Fruit fly (Drosophila melanogaster) whole organism, embryonic: ENCODE measurements around the gene BTBD9.

Experiments
- Adf1 ChIP-seq: fragments of 200-800 bp; sonication (Bioruptor generic); IDR thresholded peaks from 2 replicates; pipeline ENCODE4 v1.3.6; 2022; ENCODE audit warnings: missing biosample characterization, missing genetic modification characterization
- BEAF-32 ChIP-seq: fragments of 200-800 bp; sonication (Bioruptor generic); optimal IDR thresholded peaks from 3 replicates; lab custom pipeline; 2017; ENCODE audit warnings: missing biosample characterization, missing genetic modification characterization, mild to moderate bottlenecking, moderate library complexity, missing genetic modification reagents
- Blimp-1 ChIP-seq: fragments of 200-800 bp; sonication (Bioruptor generic); optimal IDR thresholded peaks from 3 replicates; lab custom pipeline; 2018; ENCODE audit warnings: missing biosample characterization, missing genetic modification characterization, mild to moderate bottlenecking, moderate library complexity, missing genetic modification reagents
- CG11456 ChIP-seq: fragments of 200-800 bp; sonication (Bioruptor generic); IDR thresholded peaks from 3 replicates; pipeline ENCODE4 v1.3.6; 2022; ENCODE audit warnings: missing biosample characterization, missing genetic modification characterization
- CG12071 ChIP-seq: fragments of 200-800 bp; sonication (Bioruptor generic); optimal IDR thresholded peaks from 3 replicates; lab custom pipeline; 2018; ENCODE audit warnings: missing biosample characterization, mild to moderate bottlenecking, missing genetic modification characterization
- CG12104 ChIP-seq: fragments of 200-800 bp; sonication (Bioruptor generic); optimal IDR thresholded peaks from 3 replicates; lab custom pipeline; 2016; ENCODE audit warnings: missing biosample characterization, missing genetic modification characterization
- CG15479 ChIP-seq: fragments of 200-800 bp; sonication (Bioruptor generic); optimal IDR thresholded peaks from 3 replicates; lab custom pipeline; 2019; ENCODE audit warnings: missing biosample characterization, mild to moderate bottlenecking, missing genetic modification characterization, moderate library complexity
- CG17186 ChIP-seq: fragments of 200-800 bp; sonication (Bioruptor generic); optimal IDR thresholded peaks from 3 replicates; lab custom pipeline; 2017; ENCODE audit warnings: missing biosample characterization, missing genetic modification reagents, missing genetic modification characterization
- CG1792 ChIP-seq: fragments of 200-800 bp; sonication (Bioruptor generic); optimal IDR thresholded peaks from 2 replicates; lab custom pipeline; 2016; ENCODE audit warnings: missing biosample characterization, missing genetic modification characterization
- CG2116 ChIP-seq: fragments of 200-800 bp; sonication (Bioruptor generic); optimal IDR thresholded peaks from 3 replicates; lab custom pipeline; 2018; ENCODE audit warnings: missing biosample characterization, mild to moderate bottlenecking, missing genetic modification characterization
- CG34224 ChIP-seq: fragments of 200-800 bp; sonication (Bioruptor generic); IDR thresholded peaks from 3 replicates; pipeline ENCODE4 v1.3.6; 2022; ENCODE audit warnings: missing biosample characterization, missing genetic modification characterization; ENCODE audit not compliant: partially characterized antibody
- CG4707 ChIP-seq: fragments of 200-800 bp; sonication (Bioruptor generic); optimal IDR thresholded peaks from 2 replicates; lab custom pipeline; 2018; ENCODE audit warnings: missing biosample characterization, mild to moderate bottlenecking, missing genetic modification characterization, moderate library complexity
- CG5180 ChIP-seq: fragments of 200-800 bp; sonication (Bioruptor generic); optimal IDR thresholded peaks from 3 replicates; lab custom pipeline; 2017; ENCODE audit warnings: missing biosample characterization, missing genetic modification characterization, mild to moderate bottlenecking, moderate library complexity, missing genetic modification reagents
- CG7928 ChIP-seq: fragments of 200-800 bp; sonication (Bioruptor generic); optimal IDR thresholded peaks from 2 replicates; lab custom pipeline; 2017; ENCODE audit warnings: missing biosample characterization, mild to moderate bottlenecking, missing genetic modification characterization
- CG7963 ChIP-seq: fragments of 200-800 bp; sonication (Bioruptor generic); IDR thresholded peaks from 3 replicates; pipeline ENCODE4 v1.3.6; 2022; ENCODE audit warnings: missing biosample characterization, missing genetic modification characterization; ENCODE audit not compliant: partially characterized antibody
- CG8290 ChIP-seq, 3 experiments: fragments of 200-800 bp; sonication (Bioruptor generic); optimal IDR thresholded peaks; 2 replicates each; lab custom pipeline; 2016 to 2019; ENCODE audit warnings: missing biosample characterization in 3 of 3, missing genetic modification characterization in 3 of 3, mild to moderate bottlenecking in 2 of 3, moderate library complexity in 1 of 3
- CG8388 ChIP-seq: fragments of 200-800 bp; sonication (Bioruptor generic); optimal IDR thresholded peaks from 2 replicates; lab custom pipeline; 2019; ENCODE audit warnings: missing biosample characterization, mild to moderate bottlenecking, missing genetic modification characterization, moderate library complexity
- Doc3 ChIP-seq: fragments of 200-800 bp; sonication (Bioruptor generic); IDR thresholded peaks from 3 replicates; pipeline ENCODE4 v1.3.6; 2022; ENCODE audit warnings: missing biosample characterization, missing genetic modification characterization; ENCODE audit not compliant: partially characterized antibody
- Drgx ChIP-seq: fragments of 200-800 bp; sonication (Bioruptor generic); IDR thresholded peaks from 2 replicates; pipeline ENCODE4 v1.3.6; 2022; ENCODE audit warnings: missing biosample characterization, missing genetic modification characterization
- ERR ChIP-seq: fragments of 200-800 bp; sonication (Bioruptor generic); optimal IDR thresholded peaks from 2 replicates; lab custom pipeline; 2016; ENCODE audit warnings: missing biosample characterization, missing genetic modification characterization
- Lhr ChIP-seq: fragments of 200-800 bp; sonication (Bioruptor generic); optimal IDR thresholded peaks from 3 replicates; lab custom pipeline; 2017; ENCODE audit warnings: mild to moderate bottlenecking, missing biosample characterization, missing genetic modification reagents, missing genetic modification characterization
- Mrtf ChIP-seq: fragments of 200-800 bp; sonication (Bioruptor generic); IDR thresholded peaks from 3 replicates; pipeline ENCODE4 v1.3.6; 2022; ENCODE audit warnings: missing biosample characterization, missing genetic modification characterization
- Ptx1 ChIP-seq: fragments of 200-800 bp; sonication (Bioruptor generic); IDR thresholded peaks from 2 replicates; pipeline ENCODE4 v1.3.6; 2022; ENCODE audit warnings: missing biosample characterization, missing genetic modification characterization
- Sry-β ChIP-seq: fragments of 200-800 bp; sonication (Bioruptor generic); optimal IDR thresholded peaks from 2 replicates; lab custom pipeline; 2018; ENCODE audit warnings: missing biosample characterization, mild to moderate bottlenecking, missing genetic modification characterization, moderate library complexity
- ap ChIP-seq: fragments of 200-800 bp; sonication (Bioruptor generic); IDR thresholded peaks from 2 replicates; pipeline ENCODE4 v1.3.6; 2022; ENCODE audit warnings: missing biosample characterization, missing genetic modification characterization
- ato ChIP-seq: fragments of 200-800 bp; sonication (Bioruptor generic); IDR thresholded peaks from 2 replicates; pipeline ENCODE4 v1.3.6; 2022; ENCODE audit warnings: missing biosample characterization, missing genetic modification characterization; ENCODE audit not compliant: partially characterized antibody
- az2 ChIP-seq: fragments of 200-800 bp; sonication (Bioruptor generic); optimal IDR thresholded peaks from 3 replicates; lab custom pipeline; 2016; ENCODE audit warnings: missing biosample characterization, missing genetic modification characterization
- dimm ChIP-seq: fragments of 200-800 bp; sonication (Bioruptor generic); IDR thresholded peaks from 2 replicates; pipeline ENCODE4 v1.3.6; 2022; ENCODE audit warnings: missing biosample characterization, missing genetic modification characterization
- ems ChIP-seq: fragments of 200-800 bp; sonication (Bioruptor generic); optimal IDR thresholded peaks from 3 replicates; lab custom pipeline; 2016; ENCODE audit warnings: missing biosample characterization, missing genetic modification characterization
- fd96Cb ChIP-seq: fragments of 200-800 bp; sonication (Bioruptor generic); optimal IDR thresholded peaks from 2 replicates; lab custom pipeline; 2018; ENCODE audit warnings: missing biosample characterization, mild to moderate bottlenecking, missing genetic modification characterization, moderate library complexity
- gcm ChIP-seq: fragments of 200-800 bp; sonication (Bioruptor generic); optimal IDR thresholded peaks from 2 replicates; lab custom pipeline; 2019; ENCODE audit warnings: missing biosample characterization, mild to moderate bottlenecking, missing genetic modification characterization, moderate library complexity
- gem ChIP-seq: fragments of 200-800 bp; sonication (Bioruptor generic); optimal IDR thresholded peaks from 2 replicates; lab custom pipeline; 2019; ENCODE audit warnings: missing biosample characterization, mild to moderate bottlenecking, missing genetic modification characterization, moderate library complexity
- gt ChIP-seq: fragments of 200-800 bp; sonication (Bioruptor generic); IDR thresholded peaks from 2 replicates; pipeline ENCODE4 v1.3.6; 2022; ENCODE audit warnings: missing biosample characterization, missing genetic modification characterization
- kni ChIP-seq: fragments of 200-800 bp; sonication (Bioruptor generic); optimal IDR thresholded peaks from 3 replicates; lab custom pipeline; 2017; ENCODE audit warnings: mild to moderate bottlenecking, missing biosample characterization, missing genetic modification reagents, missing genetic modification characterization
- lab ChIP-seq: fragments of 200-800 bp; sonication (Bioruptor generic); optimal IDR thresholded peaks from 3 replicates; lab custom pipeline; 2017; ENCODE audit warnings: missing biosample characterization, missing genetic modification characterization, mild to moderate bottlenecking, moderate library complexity, missing genetic modification reagents
- pfk ChIP-seq: fragments of 200-800 bp; sonication (Bioruptor generic); optimal IDR thresholded peaks from 2 replicates; lab custom pipeline; 2018; ENCODE audit warnings: missing biosample characterization, mild to moderate bottlenecking, missing genetic modification characterization, moderate library complexity
- prd ChIP-seq, 3 experiments: fragments of >200 bp in 2 of 3; fragments of 200-800 bp in 1 of 3; sonication (Bioruptor generic) in 1 of 3; optimal IDR thresholded peaks in 2 of 3; IDR thresholded peaks in 1 of 3; 2 replicates in 2 of 3; 3 replicates in 1 of 3; pipeline versions ENCODE4 v1.3.6 to Lab custom; 2017 to 2022; ENCODE audit warnings: missing biosample characterization in 1 of 3, missing genetic modification characterization in 1 of 3
- psq ChIP-seq: fragments of 200-800 bp; sonication (Bioruptor generic); optimal IDR thresholded peaks from 2 replicates; lab custom pipeline; 2017; ENCODE audit warnings: missing biosample characterization, missing genetic modification characterization
- pzg ChIP-seq: fragments of 200-800 bp; sonication (Bioruptor generic); optimal IDR thresholded peaks from 3 replicates; lab custom pipeline; 2018; ENCODE audit warnings: missing biosample characterization, mild to moderate bottlenecking, missing genetic modification characterization, moderate library complexity
- repo ChIP-seq: fragments of 200-800 bp; sonication (Bioruptor generic); optimal IDR thresholded peaks from 2 replicates; lab custom pipeline; 2016; ENCODE audit warnings: missing biosample characterization, missing genetic modification characterization
- row ChIP-seq: fragments of 200-800 bp; sonication (Bioruptor generic); IDR thresholded peaks from 3 replicates; pipeline ENCODE4 v1.3.6; 2022; ENCODE audit warnings: missing biosample characterization, missing genetic modification characterization
- slou ChIP-seq: fragments of 200-800 bp; sonication (Bioruptor generic); optimal IDR thresholded peaks from 3 replicates; lab custom pipeline; 2016; ENCODE audit warnings: missing biosample characterization, missing genetic modification characterization
- sna ChIP-seq: fragments of 200-800 bp; sonication (Bioruptor generic); IDR thresholded peaks from 2 replicates; pipeline ENCODE4 v1.3.6; 2022; ENCODE audit warnings: missing biosample characterization, missing genetic modification characterization; ENCODE audit not compliant: partially characterized antibody
- sqz ChIP-seq: fragments of 200-800 bp; sonication (Bioruptor generic); optimal IDR thresholded peaks from 3 replicates; lab custom pipeline; 2018; ENCODE audit warnings: missing biosample characterization, mild to moderate bottlenecking, missing genetic modification characterization
- ssp ChIP-seq: fragments of 200-800 bp; sonication (Bioruptor generic); IDR thresholded peaks from 2 replicates; pipeline ENCODE4 v1.3.6; 2022; ENCODE audit warnings: missing biosample characterization, missing genetic modification characterization
- sug ChIP-seq: fragments of 200-800 bp; optimal IDR thresholded peaks from 2 replicates; lab custom pipeline; 2019; ENCODE audit warnings: missing biosample characterization, mild to moderate bottlenecking, missing genetic modification characterization, moderate library complexity
- wdn ChIP-seq: fragments of 200-800 bp; sonication (Bioruptor generic); IDR thresholded peaks from 2 replicates; pipeline ENCODE4 v1.3.6; 2022; ENCODE audit warnings: missing biosample characterization, missing genetic modification characterization
- zfh1 ChIP-seq: fragments of 200-800 bp; sonication (Bioruptor generic); IDR thresholded peaks from 3 replicates; pipeline ENCODE4 v1.3.6; 2022; ENCODE audit warnings: missing biosample characterization, missing genetic modification characterization

The BTBD9 gene

DNA sequence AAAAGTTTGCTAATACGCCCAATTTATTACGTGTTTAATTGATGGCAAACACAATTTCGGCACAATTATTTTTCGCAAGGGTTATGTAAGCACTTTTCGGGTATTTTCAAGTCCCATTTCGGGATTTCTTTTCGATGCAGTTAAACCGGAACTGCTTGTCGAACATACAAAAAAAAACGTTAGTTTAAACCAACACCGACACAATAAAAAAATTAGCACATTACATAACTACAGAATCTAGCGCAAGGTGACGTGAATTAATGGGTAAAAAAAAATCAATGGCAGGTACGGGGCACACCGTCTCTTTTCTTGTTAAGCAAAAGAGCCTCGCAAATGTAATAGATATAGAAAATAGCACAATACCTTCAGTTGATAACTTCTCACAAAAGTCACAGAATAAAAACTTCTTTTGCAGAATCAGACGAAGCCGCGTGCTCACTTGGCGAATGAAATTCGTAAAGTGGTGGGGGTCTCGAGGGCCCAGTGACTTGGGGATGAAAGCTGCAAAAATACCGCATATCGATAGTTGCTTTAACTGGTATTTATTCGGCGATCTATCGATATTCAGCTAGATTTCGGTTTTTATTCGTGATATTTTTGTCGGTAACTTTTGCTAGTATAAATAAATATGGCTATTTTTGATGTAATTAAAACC is 18.2 kb downstream of the BTBD9 start, which contains the start of the genes Ant2 and sesB (continued):
- TF ChIP-seq CG7963 (GFP tag; lab: Robert Waterston, UW) (no peak), dimm (GFP tag; lab: Robert Waterston, UW) (no peak), slou (no peak), CG1792 (GFP tag; lab: Kevin White, UChicago) (no peak), pzg (peak; percentile 75), sna (GFP tag; lab: Robert Waterston, UW) (peak; percentile 66; the same call in 1 of the 2 replicates), kni (GFP tag; lab: Kevin White, UChicago) (no peak), fd96Cb (tag; lab: Kevin White, UChicago) (no peak), gem (tag; lab: Kevin White, UChicago) (no peak), CG7928 (GFP tag; lab: Kevin White, UChicago) (no peak), zfh1 (GFP tag; lab: Robert Waterston, UW) (no peak), CG15479 (GFP tag; lab: Kevin White, UChicago) (no peak), CG17186 (GFP tag; lab: Kevin White, UChicago) (no peak), Drgx (GFP tag; lab: Robert Waterston, UW) (no peak), CG8290 (GFP tag; optimal IDR thresholded peaks at IDR 0.05; lab: Kevin White, UChicago) (no peak), CG8290 (tag; optimal IDR thresholded peaks at IDR 0.05; lab: Kevin White, UChicago) (peak in 1 of 2 experiments; percentile 51), gt (GFP tag; lab: Robert Waterston, UW) (no peak), row (GFP tag; lab: Robert Waterston, UW) (peak; percentile 42), sqz (GFP tag; lab: Kevin White, UChicago) (peak; percentile 23), BEAF-32 (GFP tag; lab: Kevin White, UChicago) (peak; percentile 81), CG12071 (GFP tag; lab: Kevin White, UChicago) (no peak), repo (GFP tag; lab: Kevin White, UChicago) (no peak), Ptx1 (no peak), ato (GFP tag; lab: Robert Waterston, UW) (peak; percentile 46), CG11456 (GFP tag; lab: Robert Waterston, UW) (no peak), ssp (GFP tag; lab: Robert Waterston, UW) (no peak), Blimp-1 (GFP tag; lab: Kevin White, UChicago) (no peak), ap (GFP tag; lab: Robert Waterston, UW) (no peak), CG2116 (no peak), ERR (peak; percentile 37), ems (GFP tag; lab: Kevin White, UChicago) (no peak), CG12104 (no peak), Doc3 (GFP tag; lab: Robert Waterston, UW) (peak; percentile 59), CG8388 (GFP tag; lab: Kevin White, UChicago) (no peak), az2 (GFP tag; lab: Kevin White, UChicago) (no peak), Lhr (GFP tag; lab: Kevin White, UChicago) (peak; percentile 27), psq (no peak), CG5180 (GFP tag; lab: Kevin White, UChicago) (no peak), CG4707 (no peak), wdn (GFP tag; lab: Robert Waterston, UW) (0 out of 2 replicates have a peak, but pooled peaks have one; percentile 12), CG34224 (GFP tag; lab: Robert Waterston, UW) (peak; percentile 43), sug (tag; lab: Kevin White, UChicago) (no peak), Mrtf (GFP tag; lab: Robert Waterston, UW) (no peak), lab (GFP tag; lab: Kevin White, UChicago) (no peak), Adf1 (no peak), gcm (GFP tag; lab: Kevin White, UChicago) (peak; percentile 3), prd (optimal IDR thresholded peaks at IDR 0.05; lab: Kevin White, UChicago) (no peak), prd (GFP tag; IDR thresholded peaks at IDR 0.05; lab: Robert Waterston, UW) (no peak), Sry-β (GFP tag; lab: Kevin White, UChicago) (peak; percentile 46), pfk (GFP tag; lab: Kevin White, UChicago) (peak; percentile 35)
